Fruit fly (Drosophila melanogaster) whole organism, prepupa: ENCODE measurements around the gene Obp28a.

ENCODE experiments used
- CG15336 ChIP-seq: fragments of 200-800 bp; sonication (Bioruptor generic); IDR thresholded peaks from 2 replicates; pipeline ENCODE4 v1.3.6; 2022; ENCODE audit warnings: missing biosample characterization, missing genetic modification characterization
- CG34406 ChIP-seq: fragments of 200-800 bp; sonication (Bioruptor generic); optimal IDR thresholded peaks from 3 replicates; lab custom pipeline; 2016; ENCODE audit warnings: missing biosample characterization, missing genetic modification characterization
- CG6792 ChIP-seq: fragments of 200-800 bp; sonication (Bioruptor generic); optimal IDR thresholded peaks from 3 replicates; lab custom pipeline; 2016; ENCODE audit warnings: missing biosample characterization, missing genetic modification characterization
- CG7368 ChIP-seq: fragments of 200-800 bp; sonication (Bioruptor generic); optimal IDR thresholded peaks from 3 replicates; lab custom pipeline; 2016; ENCODE audit warnings: missing biosample characterization, missing genetic modification characterization
- CG8119 ChIP-seq: fragments of 200-800 bp; sonication (Bioruptor generic); IDR thresholded peaks from 3 replicates; pipeline ENCODE4 v1.3.6; 2022; ENCODE audit warnings: missing biosample characterization, missing genetic modification characterization
- Eip78C ChIP-seq: fragments of 200-800 bp; sonication (Bioruptor generic); peaks from one replicate; lab custom pipeline; 2016; ENCODE audit warnings: missing biosample characterization, missing genetic modification characterization
- Gug ChIP-seq: fragments of 200-800 bp; sonication (Bioruptor generic); IDR thresholded peaks from 2 replicates; pipeline ENCODE4 v1.3.6; 2022; ENCODE audit warnings: missing biosample characterization, missing genetic modification characterization
- OdsH ChIP-seq: fragments of 200-800 bp; sonication (Bioruptor generic); optimal IDR thresholded peaks from 3 replicates; lab custom pipeline; 2016; ENCODE audit warnings: missing biosample characterization, missing genetic modification characterization
- Sox15 ChIP-seq: fragments of 200-800 bp; sonication (Bioruptor generic); optimal IDR thresholded peaks from 3 replicates; lab custom pipeline; 2016; ENCODE audit warnings: missing biosample characterization, missing genetic modification characterization
- lz ChIP-seq: fragments of 200-800 bp; sonication (Bioruptor generic); optimal IDR thresholded peaks from 3 replicates; lab custom pipeline; 2016; ENCODE audit warnings: missing biosample characterization, missing genetic modification characterization
- svp ChIP-seq: fragments of 200-800 bp; sonication (Bioruptor generic); peaks from one replicate; lab custom pipeline; 2016; ENCODE audit warnings: missing biosample characterization, missing genetic modification characterization

DNA sequence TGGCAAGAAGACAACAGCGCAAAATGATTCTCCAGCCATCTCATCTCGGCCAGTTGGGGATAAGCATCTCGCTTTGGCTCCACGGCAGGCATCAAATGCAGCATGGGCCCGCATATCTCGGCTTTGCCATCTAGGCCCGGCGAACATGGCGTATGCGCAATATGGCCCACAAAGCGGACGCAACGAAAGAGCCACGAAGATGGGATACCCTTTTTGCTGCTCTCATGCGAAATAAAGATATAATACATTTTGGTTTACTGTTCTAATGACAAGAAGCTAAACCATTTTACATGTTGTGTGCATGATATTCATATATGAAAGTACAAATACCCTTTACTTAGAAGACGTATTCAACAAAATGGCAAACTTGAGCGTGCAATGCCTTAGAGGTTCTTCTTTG, 25.6 kb upstream of the Obp28a start:
- peak; percentile 64 for TF ChIP-seq svp
- no peak for TF ChIP-seq lz (GFP tag; lab: Kevin White, UChicago)
- TF ChIP-seq OdsH (GFP tag; lab: Kevin White, UChicago) = peak; percentile 52
- TF ChIP-seq Gug (GFP tag; lab: Robert Waterston, UW) = no peak
- TF ChIP-seq Sox15 (GFP tag; lab: Kevin White, UChicago) = no peak
- peak; percentile 59 for TF ChIP-seq Eip78C (GFP tag; lab: Kevin White, UChicago)
- TF ChIP-seq CG6792 (GFP tag; lab: Kevin White, UChicago) = no peak
- peak; percentile 65; the same call in 1 of the 2 replicates for TF ChIP-seq CG15336
- no peak for TF ChIP-seq CG34406 (GFP tag; lab: Kevin White, UChicago)
- peak; percentile 62 for TF ChIP-seq CG8119 (GFP tag; lab: Robert Waterston, UW)
- TF ChIP-seq CG7368 (GFP tag; lab: Kevin White, UChicago) = no peak
